Worm (Caenorhabditis elegans): ENCODE results near the gene K03A11.1.

K03A11.1 gene

DNA sequence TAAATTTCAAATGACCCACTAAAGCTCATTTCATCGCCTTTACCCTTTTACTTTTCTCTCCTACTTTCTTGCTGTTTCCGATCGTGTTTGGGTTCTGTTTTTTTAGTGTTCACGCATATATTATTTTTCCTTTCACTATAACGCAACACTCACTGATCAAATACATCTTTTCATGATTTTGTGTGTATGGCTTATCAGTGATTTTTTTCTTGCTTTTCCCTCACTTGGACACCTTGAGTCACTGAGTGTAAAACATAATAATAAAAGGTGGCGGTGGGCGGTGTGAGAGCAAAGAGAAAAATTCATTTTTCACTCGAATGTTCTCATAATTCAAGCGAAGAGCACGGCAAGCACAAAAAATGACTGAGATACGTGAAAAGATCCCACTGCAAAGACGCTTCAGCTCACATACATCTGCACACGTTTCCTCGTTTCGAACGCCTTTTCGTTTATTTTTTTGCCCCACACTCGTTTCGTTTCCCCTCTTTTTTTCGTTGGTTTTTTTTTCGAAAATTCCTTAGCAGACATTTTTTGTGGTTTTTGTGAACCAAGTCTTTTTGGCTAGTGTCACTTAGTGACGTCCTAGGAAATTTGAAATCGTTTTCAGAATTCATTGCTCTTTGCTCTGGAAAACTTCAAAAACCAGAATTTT is 11.6 kb downstream of the K03A11.1 start, which contains the start of gene K03A11.5:
Gene K03A11.5, plus strand, starts transcription at position 602 of the 652 bp plus-strand sequence.
- TF ChIP-seq ceh-18 (tag; optimal IDR thresholded peaks at IDR 0.05) = no peak
- no peak for TF ChIP-seq che-1 (tag; optimal IDR thresholded peaks at IDR 0.05)
- no peak for TF ChIP-seq syd-9 (tag; optimal IDR thresholded peaks at IDR 0.05)
- TF ChIP-seq ceh-14 (tag; optimal IDR thresholded peaks at IDR 0.05) = no peak
- TF ChIP-seq hlh-13 (GFP tag; optimal IDR thresholded peaks at IDR 0.05) = no peak
- TF ChIP-seq fkh-6 (tag; optimal IDR thresholded peaks at IDR 0.05) = no peak
- no peak for TF ChIP-seq ceh-22 (tag; optimal IDR thresholded peaks at IDR 0.05)
- no peak for TF ChIP-seq pqm-1 (tag; optimal IDR thresholded peaks at IDR 0.05)
- no peak for TF ChIP-seq pat-9 (tag; optimal IDR thresholded peaks at IDR 0.05)
- no peak for TF ChIP-seq pax-1 (tag; optimal IDR thresholded peaks at IDR 0.05)
- no peak for TF ChIP-seq ceh-34 (tag; optimal IDR thresholded peaks at IDR 0.05)
- TF ChIP-seq lim-6 (tag; optimal IDR thresholded peaks at IDR 0.05) = no peak
- no peak for TF ChIP-seq ttx-3 (tag; optimal IDR thresholded peaks at IDR 0.05)
- no peak for TF ChIP-seq dve-1 (tag; optimal IDR thresholded peaks at IDR 0.05)
- TF ChIP-seq npax-4 (tag; optimal IDR thresholded peaks at IDR 0.05) = no peak
- no peak for TF ChIP-seq ceh-45 (GFP tag; IDR thresholded peaks at IDR 0.05)

DNA sequence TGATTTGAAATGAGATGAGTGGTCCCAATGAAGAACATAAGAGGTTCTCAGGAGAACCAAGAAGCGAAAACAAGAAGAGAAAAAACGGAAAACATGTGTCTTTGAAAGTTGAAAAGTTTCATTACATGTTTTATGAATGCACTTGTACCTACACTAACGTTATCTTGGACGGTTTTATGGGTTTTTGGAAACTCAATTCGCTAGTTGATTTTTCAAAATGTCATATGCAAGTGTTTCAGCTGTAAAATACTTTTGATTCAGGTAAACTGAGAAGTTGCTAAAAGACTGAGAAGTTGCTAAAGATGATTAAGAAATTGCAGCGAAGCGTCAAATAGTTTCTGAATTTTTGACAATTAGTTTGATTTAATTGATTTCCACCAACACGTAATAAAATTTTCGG is 19.6 kb downstream of the K03A11.1 start, which contains the start of gene cpx-2:
Gene cpx-2, minus strand, starts transcription at position 101 of the 400 bp plus-strand sequence.
- TF ChIP-seq pag-3 (tag; optimal IDR thresholded peaks at IDR 0.05; ENCODE audit: borderline replicate concordance) = no peak
- no peak for TF ChIP-seq ceh-19 (GFP tag; optimal IDR thresholded peaks at IDR 0.05)
- no peak for TF ChIP-seq hlh-8 (tag; optimal IDR thresholded peaks at IDR 0.05)
- TF ChIP-seq fkh-10 (GFP tag; optimal IDR thresholded peaks at IDR 0.05) = no peak
- TF ChIP-seq pros-1 (tag; optimal IDR thresholded peaks at IDR 0.05) = no peak
- no peak for TF ChIP-seq F13H6.1 (tag; optimal IDR thresholded peaks at IDR 0.05)
- TF ChIP-seq dve-1 (tag; optimal IDR thresholded peaks at IDR 0.05) = no peak
- TF ChIP-seq ceh-45 (GFP tag; IDR thresholded peaks at IDR 0.05) = no peak
- TF ChIP-seq tbx-2 (tag; optimal IDR thresholded peaks at IDR 0.05) = no peak

DNA sequence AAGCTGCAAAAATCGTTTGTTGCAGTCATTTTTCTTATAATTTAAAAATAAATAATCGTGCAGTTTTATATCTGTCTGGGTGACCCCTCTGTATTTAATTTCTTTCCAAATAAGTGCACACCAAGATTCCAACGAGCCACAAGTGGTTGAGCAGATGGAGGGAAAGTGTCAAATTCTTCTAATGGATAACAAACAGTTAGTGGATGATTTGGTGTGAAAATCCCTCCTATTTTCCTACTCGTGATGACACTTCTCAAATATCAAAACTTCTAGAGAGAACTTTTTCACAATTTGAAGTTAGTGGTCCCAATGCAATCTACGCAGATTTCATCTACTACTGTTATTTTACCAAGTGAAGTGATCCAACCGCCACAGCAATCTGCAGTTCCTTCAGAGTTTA is 22.9 kb downstream of the K03A11.1 start, which contains the start of gene ceh-28:
Gene ceh-28, plus strand, starts transcription at position 301 of the 400 bp plus-strand sequence.
- TF ChIP-seq lin-11 (tag; optimal IDR thresholded peaks at IDR 0.05) = no peak
- TF ChIP-seq nhr-11 (tag; optimal IDR thresholded peaks at IDR 0.05) = no peak
- no peak for TF ChIP-seq sox-4 (tag; optimal IDR thresholded peaks at IDR 0.05)
- no peak for TF ChIP-seq ceh-24 (tag; optimal IDR thresholded peaks at IDR 0.05)
- no peak for TF ChIP-seq fkh-10 (GFP tag; optimal IDR thresholded peaks at IDR 0.05)
- no peak for TF ChIP-seq elt-4 (tag; optimal IDR thresholded peaks at IDR 0.05)
- TF ChIP-seq ztf-16 (tag; optimal IDR thresholded peaks at IDR 0.05) = no peak
- no peak for TF ChIP-seq ceh-14 (tag; optimal IDR thresholded peaks at IDR 0.05)
- no peak for TF ChIP-seq ceh-19 (GFP tag; optimal IDR thresholded peaks at IDR 0.05)
- no peak for TF ChIP-seq ets-4 (tag; optimal IDR thresholded peaks at IDR 0.05)
- TF ChIP-seq unc-42 (tag; optimal IDR thresholded peaks at IDR 0.05) = no peak
- TF ChIP-seq npax-4 (tag; optimal IDR thresholded peaks at IDR 0.05) = no peak
- no peak for TF ChIP-seq hlh-6 (tag; optimal IDR thresholded peaks at IDR 0.05)
- TF ChIP-seq hlh-30 (tag; optimal IDR thresholded peaks at IDR 0.05; ENCODE audit: insufficient read depth) = no peak
- TF ChIP-seq mec-3 (tag; optimal IDR thresholded peaks at IDR 0.05; ENCODE audit: borderline replicate concordance) = no peak
- no peak for TF ChIP-seq lim-6 (tag; optimal IDR thresholded peaks at IDR 0.05)

DNA sequence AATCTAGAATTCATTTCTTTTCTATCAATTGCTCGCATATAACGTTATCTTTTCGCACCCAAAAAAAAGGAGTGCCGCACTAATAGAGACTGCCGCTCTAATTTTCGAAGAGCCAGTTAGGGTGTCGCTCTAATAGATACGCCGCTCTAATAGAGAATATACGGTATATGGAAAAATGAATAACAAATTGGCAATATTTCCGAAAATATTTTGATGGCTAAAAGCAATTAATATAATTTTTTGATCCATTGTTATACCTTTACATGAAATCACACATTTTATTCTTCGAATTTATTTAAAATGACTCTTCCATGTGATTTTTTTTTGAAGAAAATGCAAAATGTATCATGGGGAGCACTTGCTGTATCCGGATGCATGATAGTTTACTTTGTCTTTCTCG is 26.4 kb downstream of the K03A11.1 start, which contains the start of gene K03A11.4:
Gene K03A11.4, plus strand, starts transcription at position 301 of the 400 bp plus-strand sequence.
- TF ChIP-seq sox-2 (GFP tag; IDR thresholded peaks at IDR 0.05) = no peak
- no peak for TF ChIP-seq eyg-1 (tag; optimal IDR thresholded peaks at IDR 0.05)
- TF ChIP-seq nhr-232 (tag; optimal IDR thresholded peaks at IDR 0.05) = no peak
- no peak for TF ChIP-seq unc-86 (tag; optimal IDR thresholded peaks at IDR 0.05)
- no peak for TF ChIP-seq hlh-15 (tag; optimal IDR thresholded peaks at IDR 0.05)
- TF ChIP-seq fkh-6 (tag; optimal IDR thresholded peaks at IDR 0.05) = no peak
- no peak for TF ChIP-seq sox-4 (tag; optimal IDR thresholded peaks at IDR 0.05)

Measured in whole organism, late embryonic.